Fruit fly (Drosophila melanogaster) ovary, adult (tissue): ENCODE measurements around the gene Rab14.
A peak's percentile ranks its signal among the peaks of the same experiment; 100 is the strongest.

ENCODE experiments used
- CG17801 ChIP-seq: fragments of 200-800 bp; optimal IDR thresholded peaks from 2 replicates; lab custom pipeline; 2019; ENCODE audit warnings: missing biosample characterization, mild to moderate bottlenecking, missing genetic modification characterization, moderate library complexity; ENCODE audit not compliant: partially characterized antibody

The Rab14 gene

dm6 chr2L:14351441-14352127 lies 3.4 kb upstream of the Rab14 start, which contains the start of gene CG43052:
Gene CG43052 (plus strand): TSS chr2L:14352077.
- no peak for TF ChIP-seq CG17801 (GFP tag; lab: Kevin White, UChicago)

- no peak for TF ChIP-seq CG17801 (GFP tag; lab: Kevin White, UChicago)
Observed at dm6 chr2L:14355852-14356174, 868 bp downstream of the Rab14 start.

dm6 chr2L:14356279-14356678 lies 1.3 kb downstream of the Rab14 start:
- TF ChIP-seq CG17801 (GFP tag; lab: Kevin White, UChicago), result no peak

dm6 chr2L:14356793-14357372 lies 1.9 kb downstream of the Rab14 start:
- no peak for TF ChIP-seq CG17801 (GFP tag; lab: Kevin White, UChicago)

- TF ChIP-seq CG17801 (GFP tag; lab: Kevin White, UChicago), result no peak
Observed at dm6 chr2L:14358780-14359462, 4.0 kb downstream of the Rab14 start, which contains the start of gene Pgant35A. Gene Pgant35A (plus strand): TSS chr2L:14359252.

dm6 chr2L:14361281-14361680 lies 6.3 kb downstream of the Rab14 start:
- TF ChIP-seq CG17801 (GFP tag; lab: Kevin White, UChicago), result no peak

- TF ChIP-seq CG17801 (GFP tag; lab: Kevin White, UChicago), result peak; percentile 72
Observed at dm6 chr2L:14361736-14362180, 6.8 kb downstream of the Rab14 start, which contains the start of gene spel1. Gene spel1 (plus strand): TSS chr2L:14362069.

- no peak for TF ChIP-seq CG17801 (GFP tag; lab: Kevin White, UChicago)
Observed at dm6 chr2L:14366590-14367273, 11.8 kb downstream of the Rab14 start.

- TF ChIP-seq CG17801 (GFP tag; lab: Kevin White, UChicago), result no peak
Observed at dm6 chr2L:14367274-14367669, 12.3 kb downstream of the Rab14 start.

- no peak for TF ChIP-seq CG17801 (GFP tag; lab: Kevin White, UChicago)
Observed at dm6 chr2L:14368833-14369232, 13.9 kb downstream of the Rab14 start.

dm6 chr2L:14369933-14370776 lies 15.2 kb downstream of the Rab14 start:
- TF ChIP-seq CG17801 (GFP tag; lab: Kevin White, UChicago), result no peak

- TF ChIP-seq CG17801 (GFP tag; lab: Kevin White, UChicago), result no peak
Observed at dm6 chr2L:14370777-14371096, 15.8 kb downstream of the Rab14 start.

- no peak for TF ChIP-seq CG17801 (GFP tag; lab: Kevin White, UChicago)
Observed at dm6 chr2L:14372254-14372717, 17.3 kb downstream of the Rab14 start.

dm6 chr2L:14373250-14373649 lies 18.3 kb downstream of the Rab14 start:
- TF ChIP-seq CG17801 (GFP tag; lab: Kevin White, UChicago), result no peak
